Worm (Caenorhabditis elegans) whole organism, L1 larva: ENCODE measurements around the gene ctsa-3.1.

Source experiments
- C04F5.9 ChIP-seq: sonication (generic microtip); optimal IDR thresholded peaks from 2 replicates; lab custom pipeline; 2016; ENCODE audit warnings: missing genetic modification characterization, missing compliant biosample characterization
- C34B4.2 ChIP-seq: sonication (generic microtip); optimal IDR thresholded peaks from 2 replicates; lab custom pipeline; 2017; ENCODE audit warnings: mild to moderate bottlenecking, missing genetic modification characterization, missing compliant biosample characterization
- Y116A8C.19 ChIP-seq: sonication (generic microtip); optimal IDR thresholded peaks from 2 replicates; lab custom pipeline; 2016; ENCODE audit warnings: missing compliant biosample characterization, missing genetic modification characterization, borderline replicate concordance
- ama-1 ChIP-seq: fragments of 150-350 bp; optimal IDR thresholded peaks from 2 replicates; lab custom pipeline; 2014
- blmp-1 ChIP-seq: fragments of 150-350 bp; optimal IDR thresholded peaks from 2 replicates; lab custom pipeline; 2014; ENCODE audit warnings: missing biosample characterization, missing genetic modification characterization
- ceh-63 ChIP-seq: fragments of 200-800 bp; sonication (Bioruptor generic); optimal IDR thresholded peaks from 2 replicates; lab custom pipeline; 2018; ENCODE audit warnings: mild to moderate bottlenecking, missing genetic modification characterization, missing compliant biosample characterization
- ceh-82 ChIP-seq, 3 experiments: fragments of 150-350 bp in 1 of 3; sonication (generic microtip) in 2 of 3; optimal IDR thresholded peaks; 2 replicates each; lab custom pipeline; 2014 to 2017; ENCODE audit warnings: missing biosample characterization in 3 of 3, missing genetic modification characterization in 3 of 3
- dpl-1 ChIP-seq, 3 experiments: fragments of 150-350 bp in 2 of 3; sonication (generic microtip) in 1 of 3; optimal IDR thresholded peaks; 2 replicates each; lab custom pipeline; 2014 to 2017; ENCODE audit warnings: missing biosample characterization in 3 of 3, missing genetic modification characterization in 3 of 3, missing genetic modification reagents in 3 of 3
- dsc-1 ChIP-seq: sonication (generic microtip); optimal IDR thresholded peaks from 2 replicates; lab custom pipeline; 2016; ENCODE audit warnings: mild to moderate bottlenecking, missing genetic modification characterization, missing compliant biosample characterization
- efl-1 ChIP-seq, 4 experiments: fragments of 150-350 bp; optimal IDR thresholded peaks in 3 of 4; peaks in 1 of 4; 1 replicate in 1 of 4; 2 replicates in 3 of 4; lab custom pipeline; 2014; ENCODE audit warnings: missing biosample characterization in 2 of 4, missing genetic modification characterization in 2 of 4, missing genetic modification reagents in 2 of 4
- efl-3 ChIP-seq: fragments of 200-800 bp; sonication (Bioruptor generic); optimal IDR thresholded peaks from 2 replicates; lab custom pipeline; 2018; ENCODE audit warnings: mild to moderate bottlenecking, missing genetic modification characterization, missing compliant biosample characterization
- egl-13 ChIP-seq: sonication (generic microtip); optimal IDR thresholded peaks from 2 replicates; lab custom pipeline; 2016; ENCODE audit warnings: missing genotype, missing genetic modification reagents, missing genetic modification characterization, missing compliant biosample characterization
- elt-2 ChIP-seq: sonication (generic microtip); optimal IDR thresholded peaks from 2 replicates; lab custom pipeline; 2016; ENCODE audit warnings: missing genetic modification characterization, mild to moderate bottlenecking, inconsistent platforms, missing compliant biosample characterization, missing genetic modification reagents
- ets-5 ChIP-seq: fragments of 200-800 bp; sonication (Bioruptor generic); IDR thresholded peaks from 2 replicates; pipeline ENCODE4 v1.3.6; 2022; ENCODE audit warnings: missing genetic modification characterization, missing compliant biosample characterization
- fkh-4 ChIP-seq: sonication (generic microtip); optimal IDR thresholded peaks from 2 replicates; lab custom pipeline; 2016; ENCODE audit warnings: missing compliant biosample characterization, missing genetic modification characterization, borderline replicate concordance
- fkh-8 ChIP-seq: sonication (generic microtip); optimal IDR thresholded peaks from 2 replicates; lab custom pipeline; 2016; ENCODE audit warnings: mild to moderate bottlenecking, missing genetic modification characterization, missing compliant biosample characterization
- hlh-17 ChIP-seq: fragments of 200-800 bp; sonication (Bioruptor generic); optimal IDR thresholded peaks from 2 replicates; lab custom pipeline; 2018; ENCODE audit warnings: missing genetic modification characterization, mild to moderate bottlenecking, missing compliant biosample characterization, moderate library complexity, borderline replicate concordance
- hlh-4 ChIP-seq: sonication (generic microtip); optimal IDR thresholded peaks from 2 replicates; lab custom pipeline; 2016; ENCODE audit warnings: mild to moderate bottlenecking, missing genetic modification characterization, missing compliant biosample characterization
- irx-1 ChIP-seq: sonication (generic microtip); optimal IDR thresholded peaks from 2 replicates; lab custom pipeline; 2016; ENCODE audit warnings: missing genetic modification characterization, missing compliant biosample characterization
- jun-1 ChIP-seq: fragments of 150-350 bp; optimal IDR thresholded peaks from 2 replicates; lab custom pipeline; 2014; ENCODE audit warnings: missing biosample characterization, missing genetic modification reagents, missing genetic modification characterization
- lin-15B ChIP-seq: fragments of 150-350 bp; sonication (generic microtip); optimal IDR thresholded peaks from 3 replicates; lab custom pipeline; 2014; ENCODE audit warnings: missing biosample characterization, missing genetic modification characterization
- lin-35 ChIP-seq, 2 experiments: fragments of 150-350 bp; optimal IDR thresholded peaks; 2 replicates each; lab custom pipeline; 2014; ENCODE audit warnings: missing biosample characterization in 2 of 2, missing genetic modification characterization in 2 of 2, missing genetic modification reagents in 2 of 2
- lir-3 ChIP-seq: sonication (generic microtip); optimal IDR thresholded peaks from 2 replicates; lab custom pipeline; 2016; ENCODE audit warnings: mild to moderate bottlenecking, missing genetic modification characterization, moderate library complexity, missing compliant biosample characterization; ENCODE audit not compliant: poor library complexity
- lsy-2 ChIP-seq, 2 experiments: fragments of 150-350 bp; optimal IDR thresholded peaks; 2 replicates each; lab custom pipeline; 2014; ENCODE audit warnings: missing biosample characterization in 2 of 2, missing genetic modification characterization in 2 of 2
- mab-9 ChIP-seq: fragments of 200-800 bp; sonication (Bioruptor generic); IDR thresholded peaks from 2 replicates; pipeline ENCODE4 v1.3.6; 2022; ENCODE audit warnings: missing genetic modification reagents, missing genetic modification characterization, missing compliant biosample characterization
- mdl-1 ChIP-seq, 2 experiments: fragments of 150-350 bp; optimal IDR thresholded peaks; 2 replicates each; lab custom pipeline; 2014 to 2017; ENCODE audit warnings: missing biosample characterization in 2 of 2, missing genetic modification characterization in 2 of 2, inconsistent platforms in 1 of 2
- nhr-11 ChIP-seq: fragments of 150-350 bp; optimal IDR thresholded peaks from 2 replicates; lab custom pipeline; 2014; ENCODE audit warnings: missing biosample characterization, missing genetic modification characterization
- nhr-12 ChIP-seq: sonication (generic microtip); optimal IDR thresholded peaks from 2 replicates; lab custom pipeline; 2017; ENCODE audit warnings: missing biosample characterization, missing genetic modification characterization
- nhr-19 ChIP-seq: fragments of 200-800 bp; sonication (Bioruptor generic); conservative IDR thresholded peaks from 2 replicates; pipeline ENCODE4 v1.3.6; 2022; ENCODE audit warnings: missing genetic modification characterization, missing compliant biosample characterization
- nhr-20 ChIP-seq: sonication (generic microtip); optimal IDR thresholded peaks from 2 replicates; lab custom pipeline; 2016; ENCODE audit warnings: mild to moderate bottlenecking, missing genetic modification characterization, missing compliant biosample characterization
- nhr-237 ChIP-seq: fragments of 150-350 bp; optimal IDR thresholded peaks from 2 replicates; lab custom pipeline; 2014; ENCODE audit warnings: missing biosample characterization, missing genetic modification characterization
- nhr-28 ChIP-seq: fragments of 150-350 bp; optimal IDR thresholded peaks from 2 replicates; lab custom pipeline; 2014; ENCODE audit warnings: missing biosample characterization, missing genetic modification characterization
- nhr-71 ChIP-seq: sonication (generic microtip); optimal IDR thresholded peaks from 2 replicates; lab custom pipeline; 2016; ENCODE audit warnings: mild to moderate bottlenecking, missing genetic modification characterization, moderate library complexity, missing compliant biosample characterization
- nhr-85 ChIP-seq: sonication (generic microtip); peaks from one replicate; lab custom pipeline; 2016; ENCODE audit warnings: missing genetic modification characterization, inconsistent platforms, missing compliant biosample characterization
- nhr-90 ChIP-seq: sonication (generic microtip); optimal IDR thresholded peaks from 2 replicates; lab custom pipeline; 2016; ENCODE audit warnings: mild to moderate bottlenecking, missing genetic modification characterization, missing compliant biosample characterization; ENCODE audit not compliant: poor library complexity
- snpc-4 ChIP-seq: fragments of 150-350 bp; optimal IDR thresholded peaks from 2 replicates; lab custom pipeline; 2014; ENCODE audit warnings: missing biosample characterization, missing genetic modification characterization
- snu-23 ChIP-seq: sonication (generic microtip); optimal IDR thresholded peaks from 2 replicates; lab custom pipeline; 2016; ENCODE audit warnings: missing genetic modification characterization, missing compliant biosample characterization
- sox-4 ChIP-seq: sonication (generic microtip); optimal IDR thresholded peaks from 2 replicates; lab custom pipeline; 2016; ENCODE audit warnings: missing genetic modification characterization, missing compliant biosample characterization
- swsn-7 ChIP-seq: sonication (generic microtip); optimal IDR thresholded peaks from 2 replicates; lab custom pipeline; 2016; ENCODE audit warnings: missing genetic modification characterization, missing compliant biosample characterization
- tbx-2 ChIP-seq: sonication (generic microtip); optimal IDR thresholded peaks from 2 replicates; lab custom pipeline; 2016; ENCODE audit warnings: missing genetic modification characterization, missing compliant biosample characterization
- tlp-1 ChIP-seq: fragments of 150-350 bp; optimal IDR thresholded peaks from 2 replicates; lab custom pipeline; 2014; ENCODE audit warnings: missing biosample characterization, missing genetic modification characterization
- unc-130 ChIP-seq: fragments of 150-350 bp; optimal IDR thresholded peaks from 2 replicates; lab custom pipeline; 2017; ENCODE audit warnings: missing biosample characterization, missing genetic modification characterization, inconsistent platforms
- unc-30 ChIP-seq: sonication (generic microtip); optimal IDR thresholded peaks from 2 replicates; lab custom pipeline; 2017; ENCODE audit warnings: missing biosample characterization, missing genetic modification characterization
- unc-86 ChIP-seq: sonication (generic microtip); optimal IDR thresholded peaks from 2 replicates; lab custom pipeline; 2016; ENCODE audit warnings: missing genetic modification characterization, missing compliant biosample characterization
- vab-15 ChIP-seq: sonication (generic microtip); optimal IDR thresholded peaks from 2 replicates; lab custom pipeline; 2017; ENCODE audit warnings: missing genotype, mild to moderate bottlenecking, missing genetic modification characterization, missing compliant biosample characterization
- zag-1 ChIP-seq: fragments of 150-350 bp; optimal IDR thresholded peaks from 2 replicates; lab custom pipeline; 2014; ENCODE audit warnings: missing biosample characterization, missing genetic modification characterization
- ztf-11 ChIP-seq, 2 experiments: sonication (generic microtip); optimal IDR thresholded peaks; 2 replicates each; lab custom pipeline; 2016 to 2017; ENCODE audit warnings: missing genetic modification characterization in 2 of 2, missing biosample characterization in 1 of 2, missing compliant biosample characterization in 1 of 2
- ztf-4 ChIP-seq: fragments of 150-350 bp; optimal IDR thresholded peaks from 2 replicates; lab custom pipeline; 2014; ENCODE audit warnings: missing biosample characterization, missing genetic modification characterization

ctsa-3.1 gene

DNA sequence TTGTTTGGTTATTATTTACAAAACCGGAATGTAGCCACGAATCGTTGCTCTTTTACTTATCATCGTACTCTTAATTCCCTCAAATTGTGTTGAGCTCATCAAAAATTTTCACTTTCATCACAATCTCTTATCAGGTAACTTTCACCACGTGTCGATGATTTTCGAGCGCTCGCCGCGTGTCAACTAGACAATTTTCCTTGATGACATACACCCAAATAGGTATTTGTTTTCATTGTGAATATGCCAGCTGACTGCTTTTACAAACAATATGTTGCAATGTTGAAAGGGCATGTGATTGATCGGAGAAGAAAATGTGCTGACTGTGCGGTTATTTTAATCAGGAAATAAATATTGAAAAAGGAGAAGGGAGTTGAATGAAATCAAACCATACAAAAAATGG lies 32.0 kb downstream of the ctsa-3.1 start:
- TF ChIP-seq blmp-1 (tag; lab: Kevin White, UChicago) (peak; percentile 42), lin-35 (GFP tag; optimal IDR thresholded peaks at IDR 0.05; lab: Kevin White, UChicago) (peak in 1 of 2 experiments; percentile 47), ets-5 (no peak), ceh-82 (tag; optimal IDR thresholded peaks at IDR 0.05; lab: Kevin White, UChicago) (no peak), efl-1 (optimal IDR thresholded peaks at IDR 0.05; lab: Kevin White, UChicago) (no peak), efl-1 (GFP tag; optimal IDR thresholded peaks at IDR 0.05 in 1 of 2; lab: Kevin White, UChicago) (peak in 1 of 2 experiments; percentile 41), nhr-20 (peak; percentile 68), nhr-71 (tag; lab: Kevin White, UChicago) (peak; percentile 32), ceh-63 (GFP tag; lab: Kevin White, UChicago) (no peak), unc-130 (tag; lab: Kevin White, UChicago) (no peak), irx-1 (no peak), elt-2 (tag; lab: Kevin White, UChicago) (peak; percentile 96), unc-86 (tag; lab: Kevin White, UChicago) (no peak), dsc-1 (no peak), jun-1 (tag; lab: Kevin White, UChicago) (peak; percentile 55), ztf-4 (tag; lab: Kevin White, UChicago) (no peak), nhr-12 (no peak), mdl-1 (tag; optimal IDR thresholded peaks at IDR 0.05; lab: Kevin White, UChicago) (peak in 1 of 2 experiments; percentile 61), nhr-90 (tag; lab: Kevin White, UChicago) (peak; percentile 35), swsn-7 (no peak), C34B4.2 (tag; lab: Kevin White, UChicago) (no peak), lir-3 (tag; lab: Kevin White, UChicago) (no peak), snpc-4 (tag; lab: Kevin White, UChicago) (no peak), Y116A8C.19 (tag; lab: Kevin White, UChicago) (no peak), nhr-237 (no peak)

DNA sequence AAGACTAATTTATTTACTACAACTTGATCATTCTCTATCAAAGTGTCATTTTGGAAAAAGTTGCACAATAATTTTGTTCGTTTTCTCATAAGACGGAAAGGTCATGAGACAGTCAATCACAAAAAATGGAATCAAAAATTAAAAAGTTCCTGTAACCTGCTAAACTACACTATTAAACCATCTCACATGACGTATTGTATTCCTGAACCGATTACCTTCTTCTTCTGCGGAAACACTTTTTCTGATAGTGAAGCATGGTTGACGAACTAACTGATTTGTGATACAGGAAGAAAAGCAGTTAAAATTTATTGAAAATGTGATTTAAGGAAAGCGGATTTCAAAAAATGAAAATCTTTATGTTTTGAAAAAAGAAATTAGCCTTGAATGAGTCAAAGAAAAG lies 37.1 kb downstream of the ctsa-3.1 start:
- TF ChIP-seq elt-2 (tag; lab: Kevin White, UChicago) (peak; percentile 43), nhr-20 (peak; percentile 17), nhr-28 (tag; lab: Kevin White, UChicago) (no peak)

DNA sequence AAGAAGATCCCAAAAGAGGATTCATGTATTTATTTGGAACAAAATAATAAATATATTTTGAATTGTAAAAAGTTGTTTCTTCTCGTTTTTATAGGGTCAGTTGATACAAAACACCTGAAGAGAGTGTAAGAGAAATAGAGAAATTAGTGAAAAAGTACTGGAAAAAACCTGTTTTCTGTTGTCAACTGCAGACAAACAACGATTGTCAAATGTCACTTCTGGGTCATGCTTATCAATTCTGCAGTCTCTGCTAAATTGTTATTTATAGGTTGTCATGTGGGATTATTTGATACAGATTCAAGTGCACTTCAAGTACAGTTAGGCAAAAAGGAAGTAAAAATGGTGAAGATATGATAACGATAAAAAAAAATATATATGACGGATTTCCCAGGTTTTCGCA lies 39.9 kb downstream of the ctsa-3.1 start:
- no peak for TF ChIP-seq nhr-11 (tag; lab: Kevin White, UChicago)
- no peak for TF ChIP-seq mab-9
- peak; percentile 22 for TF ChIP-seq snu-23 (GFP tag; lab: Kevin White, UChicago)
- no peak for TF ChIP-seq C04F5.9 (tag; lab: Kevin White, UChicago)
- TF ChIP-seq zag-1, result no peak
- no peak for TF ChIP-seq vab-15 (tag; lab: Kevin White, UChicago)
- TF ChIP-seq lir-3 (tag; lab: Kevin White, UChicago), result peak; percentile 45
- TF ChIP-seq ets-5, result no peak
- no peak for TF ChIP-seq egl-13
- peak; percentile 96 for TF ChIP-seq nhr-85
- TF ChIP-seq ztf-11 (tag; optimal IDR thresholded peaks at IDR 0.05; lab: Kevin White, UChicago), result no peak
- TF ChIP-seq fkh-8 (tag; lab: Kevin White, UChicago), result no peak
- TF ChIP-seq nhr-71 (tag; lab: Kevin White, UChicago), result peak; percentile 36
- no peak for TF ChIP-seq sox-4
- TF ChIP-seq efl-1 (optimal IDR thresholded peaks at IDR 0.05; lab: Kevin White, UChicago), result no peak
- TF ChIP-seq efl-1 (GFP tag; optimal IDR thresholded peaks at IDR 0.05 in 1 of 2; lab: Kevin White, UChicago), result peak in 1 of 2 experiments; percentile 73
- no peak for TF ChIP-seq dpl-1 (GFP tag; optimal IDR thresholded peaks at IDR 0.05; lab: Kevin White, UChicago)
- no peak for TF ChIP-seq lin-15B (tag; lab: Kevin White, UChicago)
- peak in 1 of 2 experiments; percentile 12 for TF ChIP-seq lsy-2 (tag; optimal IDR thresholded peaks at IDR 0.05; lab: Kevin White, UChicago)
- no peak for TF ChIP-seq unc-30 (tag; lab: Kevin White, UChicago)
- no peak for TF ChIP-seq nhr-237
- TF ChIP-seq tbx-2 (tag; lab: Kevin White, UChicago), result peak; percentile 44
- TF ChIP-seq nhr-19, result no peak; the same call in 1 of the 2 replicates
- TF ChIP-seq nhr-28 (tag; lab: Kevin White, UChicago), result no peak
- no peak for TF ChIP-seq fkh-4 (tag; lab: Kevin White, UChicago)
- TF ChIP-seq tlp-1 (tag; lab: Kevin White, UChicago), result no peak
- no peak for TF ChIP-seq C34B4.2 (tag; lab: Kevin White, UChicago)
- TF ChIP-seq hlh-4 (tag; lab: Kevin White, UChicago), result no peak
- TF ChIP-seq ama-1, result no peak
- no peak for TF ChIP-seq hlh-17
- peak; percentile 28 for TF ChIP-seq blmp-1 (tag; lab: Kevin White, UChicago)
- TF ChIP-seq efl-3, result no peak
